Fruit fly (Drosophila melanogaster): ENCODE data around the gene CG31381.

dm6 chr3R:24922270-24922669 is 45.4 kb downstream of the CG31381 start, which contains the start of gene Mink:
- TF ChIP-seq psq (optimal IDR thresholded peaks at IDR 0.05) (no peak), pan (optimal IDR thresholded peaks at IDR 0.05) (no peak), usp (GFP tag; optimal IDR thresholded peaks at IDR 0.05) (no peak)
